Fruit fly (Drosophila melanogaster): ENCODE data around the gene mRpL9.
A peak's percentile ranks its signal among the peaks of the same experiment; 100 is the strongest.

mRpL9 gene

dm6 chr3R:15281335-15281963 is 49.1 kb upstream of the mRpL9 start (continued):
- TF ChIP-seq ci (GFP tag; IDR thresholded peaks at IDR 0.05) = peak; percentile 32; the same call in 1 of the 3 replicates
- peak; percentile 5; the same call in 1 of the 2 replicates for TF ChIP-seq E2f1 (GFP tag; IDR thresholded peaks at IDR 0.05)
- peak in 1 of 2 experiments; percentile 72 for TF ChIP-seq Pdp1 (GFP tag; optimal IDR thresholded peaks at IDR 0.05)
- peak; percentile 28 for TF ChIP-seq CG2712 (tag; optimal IDR thresholded peaks at IDR 0.05)
- TF ChIP-seq Atf3 (GFP tag; optimal IDR thresholded peaks at IDR 0.05) = no peak
- TF ChIP-seq CG15601 (tag; optimal IDR thresholded peaks at IDR 0.05) = peak; percentile 99
- no peak for TF ChIP-seq lov (optimal IDR thresholded peaks at IDR 0.05)
- peak; percentile 62; the same call in 1 of the 3 replicates for TF ChIP-seq lov (GFP tag; IDR thresholded peaks at IDR 0.05)
- TF ChIP-seq Kr (GFP tag; optimal IDR thresholded peaks at IDR 0.05) = no peak
- TF ChIP-seq CG11504 (tag; optimal IDR thresholded peaks at IDR 0.05) = peak; percentile 11
- TF ChIP-seq CG10366 (GFP tag; IDR thresholded peaks at IDR 0.05) = no peak
- TF ChIP-seq CG32532 (GFP tag; IDR thresholded peaks at IDR 0.05) = no peak

dm6 chr3R:15282326-15282725 is 48.2 kb upstream of the mRpL9 start:
- peak; percentile 18 for TF ChIP-seq D19A (tag; optimal IDR thresholded peaks at IDR 0.05)
- 0 out of 2 replicates have a peak, but pooled peaks have one; percentile 17 for TF ChIP-seq CG32772 (GFP tag; IDR thresholded peaks at IDR 0.05)
- TF ChIP-seq kah (GFP tag; optimal IDR thresholded peaks at IDR 0.05) = peak; percentile 69
- TF ChIP-seq CG30020 (tag; optimal IDR thresholded peaks at IDR 0.05) = no peak
- TF ChIP-seq lilli (GFP tag; optimal IDR thresholded peaks at IDR 0.05) = peak; percentile 18
- TF ChIP-seq sd (tag; optimal IDR thresholded peaks at IDR 0.05) = peak; percentile 57
- TF ChIP-seq btn (GFP tag; optimal IDR thresholded peaks at IDR 0.05) = no peak
- TF ChIP-seq Med (GFP tag) = peak; percentile 23

- TF ChIP-seq Dbx (GFP tag; IDR thresholded peaks at IDR 0.05) (0 out of 3 replicates have a peak, but pooled peaks have one; percentile 22), Hmx (GFP tag; optimal IDR thresholded peaks at IDR 0.05) (no peak), C15 (GFP tag; IDR thresholded peaks at IDR 0.05) (0 out of 3 replicates have a peak, but pooled peaks have one; percentile 19)
These were observed 47.3 kb upstream of the mRpL9 start for dm6 chr3R:15282982-15283809.

dm6 chr3R:15286024-15286692 is 44.4 kb upstream of the mRpL9 start:
- no peak for TF ChIP-seq CG10979 (tag; optimal IDR thresholded peaks at IDR 0.05)
- TF ChIP-seq CG8359 (GFP tag; optimal IDR thresholded peaks at IDR 0.05; ENCODE audit: borderline replicate concordance) = no peak
- TF ChIP-seq al (GFP tag; IDR thresholded peaks at IDR 0.05) = no peak
- TF ChIP-seq lov (optimal IDR thresholded peaks at IDR 0.05) = no peak
- no peak for TF ChIP-seq lov (GFP tag; IDR thresholded peaks at IDR 0.05)
- no peak for TF ChIP-seq Awh (GFP tag; IDR thresholded peaks at IDR 0.05)
- no peak for TF ChIP-seq CG5180 (GFP tag; optimal IDR thresholded peaks at IDR 0.05)
- TF ChIP-seq CG17829 (tag; optimal IDR thresholded peaks at IDR 0.05) = peak; percentile 24
- TF ChIP-seq jigr1 (GFP tag; IDR thresholded peaks at IDR 0.05) = no peak
- no peak for TF ChIP-seq Hr39 (optimal IDR thresholded peaks at IDR 0.05)
- TF ChIP-seq BEAF-32 (GFP tag; optimal IDR thresholded peaks at IDR 0.05) = peak; percentile 10
- peak; percentile 35 for TF ChIP-seq CG17912 (GFP tag; optimal IDR thresholded peaks at IDR 0.05)
- no peak for TF ChIP-seq otp (GFP tag; IDR thresholded peaks at IDR 0.05)
- TF ChIP-seq CG10209 (GFP tag; optimal IDR thresholded peaks at IDR 0.05) = no peak
- no peak for TF ChIP-seq Usf (GFP tag; optimal IDR thresholded peaks at IDR 0.05)
- no peak for TF ChIP-seq Sox102F (GFP tag; optimal IDR thresholded peaks at IDR 0.05)
- no peak for TF ChIP-seq H2.0 (GFP tag; IDR thresholded peaks at IDR 0.05)
- TF ChIP-seq Nf-YA (GFP tag; IDR thresholded peaks at IDR 0.05) = no peak
- TF ChIP-seq Hmr (GFP tag; optimal IDR thresholded peaks at IDR 0.05) = no peak
- no peak for TF ChIP-seq Rfx (GFP tag; IDR thresholded peaks at IDR 0.05)
- no peak for TF ChIP-seq bowl (GFP tag; IDR thresholded peaks at IDR 0.05)
- no peak for TF ChIP-seq NfI (GFP tag; optimal IDR thresholded peaks at IDR 0.05)
- TF ChIP-seq CG4820 (GFP tag; optimal IDR thresholded peaks at IDR 0.05) = no peak
